Fruit fly (Drosophila melanogaster) whole organism: ENCODE data around the gene CG31013.

Source experiments
- CG8478 ChIP-seq: fragments of >200 bp; optimal IDR thresholded peaks from 2 replicates; lab custom pipeline; 2018; ENCODE audit warnings: inconsistent platforms
- EcR ChIP-seq, 2 experiments: fragments of >200 bp; optimal IDR thresholded peaks; 2 replicates each; lab custom pipeline; 2017; ENCODE audit warnings: missing biosample characterization in 2 of 2, missing genetic modification characterization in 2 of 2, missing genetic modification reagents in 2 of 2
- usp ChIP-seq: fragments of >200 bp; optimal IDR thresholded peaks from 2 replicates; lab custom pipeline; 2017; ENCODE audit warnings: missing biosample characterization, missing genetic modification characterization, mixed read lengths

DNA sequence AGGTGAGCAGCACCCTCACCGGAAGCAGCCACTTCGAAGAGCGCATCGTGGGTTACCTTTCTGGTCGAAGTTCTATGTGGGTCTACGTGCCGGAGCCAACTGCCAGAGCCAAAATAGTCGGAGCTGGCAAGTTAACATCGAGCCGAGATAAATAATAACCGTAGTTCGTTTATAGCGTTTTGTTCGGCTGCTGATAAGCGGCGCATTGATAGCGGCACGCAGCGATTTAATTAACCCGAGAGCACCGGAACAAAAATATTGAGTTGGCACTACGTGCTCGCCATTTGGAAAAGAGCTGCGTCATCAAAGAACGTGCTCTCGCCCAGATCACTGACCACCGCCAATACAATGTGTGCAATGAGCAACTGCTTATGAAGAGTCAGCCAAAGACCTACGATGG is 2.8 kb upstream of the CG31013 start, which contains the start of gene PH4alphaPV:
- TF ChIP-seq EcR (GFP tag; optimal IDR thresholded peaks at IDR 0.05; lab: Kevin White, UChicago) (no peak), usp (no peak), CG8478 (lab: Kevin White, UChicago) (no peak)
